Fruit fly (Drosophila melanogaster): ENCODE data around the gene CG11069.

Gene CG11069

dm6 chr3R:24870389-24871048 lies 24.0 kb upstream of the CG11069 start, which contains the start of gene CycB3 (continued):
- TF ChIP-seq CG3847 (GFP tag; IDR thresholded peaks at IDR 0.05) = peak; percentile 42
- peak; percentile 31 for TF ChIP-seq dmrt11E (tag; optimal IDR thresholded peaks at IDR 0.05)
- peak; percentile 92 for TF ChIP-seq gfzf (GFP tag; optimal IDR thresholded peaks at IDR 0.05)
- TF ChIP-seq tna (GFP tag; IDR thresholded peaks at IDR 0.05; ENCODE audit: partially characterized antibody) = 0 out of 2 replicates have a peak, but pooled peaks have one; percentile 30
- no peak for TF ChIP-seq Eip74EF (GFP tag; optimal IDR thresholded peaks at IDR 0.05)
- peak; percentile 33 for TF ChIP-seq zen (tag; optimal IDR thresholded peaks at IDR 0.05)
- peak; percentile 56; the same call in 2 of the 3 replicates for TF ChIP-seq Opbp (GFP tag; IDR thresholded peaks at IDR 0.05; ENCODE audit: partially characterized antibody)
- no peak for TF ChIP-seq psq (GFP tag; optimal IDR thresholded peaks at IDR 0.05)
- TF ChIP-seq CG11696 (GFP tag; IDR thresholded peaks at IDR 0.05) = no peak
- TF ChIP-seq pan (optimal IDR thresholded peaks at IDR 0.05) = no peak
- TF ChIP-seq pan (GFP tag; optimal IDR thresholded peaks at IDR 0.05 in 1 of 2, IDR thresholded peaks at IDR 0.05 in 1 of 2) = peak in 1 of 2 experiments; percentile 38
- no peak for TF ChIP-seq CG31365 (tag; optimal IDR thresholded peaks at IDR 0.05)
- no peak for TF ChIP-seq CG2199 (GFP tag; IDR thresholded peaks at IDR 0.05)
- no peak for TF ChIP-seq HHEX (GFP tag; optimal IDR thresholded peaks at IDR 0.05)
- TF ChIP-seq Hmr (GFP tag; optimal IDR thresholded peaks at IDR 0.05) = peak; percentile 42
- TF ChIP-seq D (optimal IDR thresholded peaks at IDR 0.05) = no peak
- no peak for TF ChIP-seq D (GFP tag; optimal IDR thresholded peaks at IDR 0.05)
- no peak for TF ChIP-seq Nf-YC (tag; optimal IDR thresholded peaks at IDR 0.05)
- no peak for TF ChIP-seq ham (GFP tag; IDR thresholded peaks at IDR 0.05)
- TF ChIP-seq CG6689 (GFP tag; IDR thresholded peaks at IDR 0.05) = no peak
- TF ChIP-seq CG9797 (GFP tag; optimal IDR thresholded peaks at IDR 0.05) = peak; percentile 98
- no peak for TF ChIP-seq Hr51 (GFP tag; optimal IDR thresholded peaks at IDR 0.05)
- TF ChIP-seq Hand (GFP tag; optimal IDR thresholded peaks at IDR 0.05) = no peak
- peak; percentile 62; the same call in 2 of the 4 replicates for TF ChIP-seq chinmo (GFP tag; IDR thresholded peaks at IDR 0.05; ENCODE audit: partially characterized antibody)
- no peak for TF ChIP-seq CG11456 (GFP tag; IDR thresholded peaks at IDR 0.05)
- TF ChIP-seq CG12155 (GFP tag; optimal IDR thresholded peaks at IDR 0.05) = peak; percentile 6
- no peak for TF ChIP-seq CG8944 (GFP tag; optimal IDR thresholded peaks at IDR 0.05)
- TF ChIP-seq Trl (optimal IDR thresholded peaks at IDR 0.05) = no peak
- TF ChIP-seq Trl (GFP tag; optimal IDR thresholded peaks at IDR 0.05) = no peak
- TF ChIP-seq Dad (GFP tag; optimal IDR thresholded peaks at IDR 0.05) = peak; percentile 2
- TF ChIP-seq kni (GFP tag; optimal IDR thresholded peaks at IDR 0.05) = peak; percentile 55
- no peak for TF ChIP-seq sens-2 (GFP tag; IDR thresholded peaks at IDR 0.05)
- TF ChIP-seq Spps (tag; optimal IDR thresholded peaks at IDR 0.05) = peak; percentile 30
- TF ChIP-seq her (GFP tag; optimal IDR thresholded peaks at IDR 0.05) = peak; percentile 48
- no peak for TF ChIP-seq fu2 (GFP tag; optimal IDR thresholded peaks at IDR 0.05)
- TF ChIP-seq Scr (GFP tag; IDR thresholded peaks at IDR 0.05; ENCODE audit: partially characterized antibody) = peak; percentile 44; the same call in 1 of the 2 replicates
- no peak for TF ChIP-seq CG8765 (GFP tag; IDR thresholded peaks at IDR 0.05)
- no peak for TF ChIP-seq C15 (GFP tag; IDR thresholded peaks at IDR 0.05)
- no peak for TF ChIP-seq CG15073 (GFP tag; optimal IDR thresholded peaks at IDR 0.05)
- TF ChIP-seq crol (GFP tag; IDR thresholded peaks at IDR 0.05) = no peak
- TF ChIP-seq bigmax (GFP tag; optimal IDR thresholded peaks at IDR 0.05) = no peak
- TF ChIP-seq eve (GFP tag; optimal IDR thresholded peaks at IDR 0.05) = no peak
- TF ChIP-seq ac (GFP tag; optimal IDR thresholded peaks at IDR 0.05) = peak; percentile 35
- no peak for TF ChIP-seq CG17568 (GFP tag; optimal IDR thresholded peaks at IDR 0.05)
- TF ChIP-seq jing (GFP tag; optimal IDR thresholded peaks at IDR 0.05) = no peak
- no peak for TF ChIP-seq gro (GFP tag; optimal IDR thresholded peaks at IDR 0.05)
- TF ChIP-seq sd (tag; optimal IDR thresholded peaks at IDR 0.05) = no peak
- TF ChIP-seq Lim3 (GFP tag; IDR thresholded peaks at IDR 0.05) = no peak
- TF ChIP-seq sisA (GFP tag; IDR thresholded peaks at IDR 0.05) = no peak
- TF ChIP-seq CG2116 (GFP tag; optimal IDR thresholded peaks at IDR 0.05) = peak; percentile 99
